Worm (Caenorhabditis elegans): Measurements from ENCODE around the gene F13A7.12.

F13A7.12 gene

DNA sequence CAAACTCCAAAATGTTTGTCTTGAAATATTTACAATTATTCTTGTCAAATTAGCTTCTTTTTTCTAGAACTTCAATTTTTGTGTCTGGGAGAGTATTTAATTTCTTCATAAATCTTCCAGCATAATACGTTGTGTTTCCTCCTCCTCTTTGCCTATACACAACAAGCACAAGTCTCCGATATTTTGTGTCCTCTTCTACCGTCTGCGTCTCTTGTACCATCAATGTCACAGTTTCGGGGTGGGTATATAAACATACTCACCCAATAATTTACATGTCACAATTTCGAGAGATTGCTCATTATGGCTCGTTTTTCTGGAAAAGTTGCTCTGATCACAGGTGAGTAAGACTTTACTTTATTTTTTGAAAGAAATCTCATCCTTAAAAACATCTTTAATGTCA is 41.7 kb downstream of the F13A7.12 start, which contains the start of gene F26D2.15:
Gene F26D2.15 (plus strand): TSS at position 301 of the 400 bp plus-strand sequence.
- TF ChIP-seq nhr-12 (tag; optimal IDR thresholded peaks at IDR 0.05) (no peak), nhr-77 (tag; optimal IDR thresholded peaks at IDR 0.05) (no peak), mml-1 (tag; optimal IDR thresholded peaks at IDR 0.05) (no peak), R02D3.7 (tag; optimal IDR thresholded peaks at IDR 0.05) (no peak), elt-2 (tag; optimal IDR thresholded peaks at IDR 0.05) (no peak), skn-1 (tag; optimal IDR thresholded peaks at IDR 0.05) (no peak), ceh-82 (tag; optimal IDR thresholded peaks at IDR 0.05) (no peak), pqm-1 (tag; optimal IDR thresholded peaks at IDR 0.05) (no peak), ceh-28 (tag; optimal IDR thresholded peaks at IDR 0.05) (no peak)

DNA sequence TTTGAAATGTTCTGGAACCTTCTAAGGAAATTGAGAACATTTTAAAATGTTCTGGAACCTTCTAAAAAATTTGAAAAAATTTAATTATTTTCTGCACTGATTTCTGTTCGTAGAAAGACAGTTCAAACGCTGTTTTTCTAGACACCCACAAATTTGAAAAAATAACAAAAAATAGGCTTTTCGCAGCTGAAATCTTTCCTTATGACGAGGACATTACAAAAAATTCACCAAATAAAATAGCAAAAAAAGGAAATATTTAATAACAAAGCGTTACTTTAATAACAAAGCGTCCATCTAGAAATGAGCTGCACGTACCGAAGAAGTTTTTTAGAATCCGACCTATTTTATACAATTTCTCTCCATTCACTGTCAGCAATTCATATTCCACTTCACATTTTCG is 47.8 kb downstream of the F13A7.12 start, which contains the start of gene srh-141:
Gene srh-141 (plus strand): TSS at position 301 of the 400 bp plus-strand sequence.
- no peak for TF ChIP-seq tbx-2 (tag; optimal IDR thresholded peaks at IDR 0.05)
- TF ChIP-seq nhr-28 (tag; optimal IDR thresholded peaks at IDR 0.05), result no peak
- no peak for TF ChIP-seq nhr-11 (tag; optimal IDR thresholded peaks at IDR 0.05)
- TF ChIP-seq sea-2 (GFP tag; optimal IDR thresholded peaks at IDR 0.05), result no peak
- TF ChIP-seq hmg-11 (tag; optimal IDR thresholded peaks at IDR 0.05), result no peak
- TF ChIP-seq skn-1 (tag; optimal IDR thresholded peaks at IDR 0.05), result no peak
- no peak for TF ChIP-seq fos-1 (tag; optimal IDR thresholded peaks at IDR 0.05)
- no peak for TF ChIP-seq fkh-10 (GFP tag; optimal IDR thresholded peaks at IDR 0.05)

DNA sequence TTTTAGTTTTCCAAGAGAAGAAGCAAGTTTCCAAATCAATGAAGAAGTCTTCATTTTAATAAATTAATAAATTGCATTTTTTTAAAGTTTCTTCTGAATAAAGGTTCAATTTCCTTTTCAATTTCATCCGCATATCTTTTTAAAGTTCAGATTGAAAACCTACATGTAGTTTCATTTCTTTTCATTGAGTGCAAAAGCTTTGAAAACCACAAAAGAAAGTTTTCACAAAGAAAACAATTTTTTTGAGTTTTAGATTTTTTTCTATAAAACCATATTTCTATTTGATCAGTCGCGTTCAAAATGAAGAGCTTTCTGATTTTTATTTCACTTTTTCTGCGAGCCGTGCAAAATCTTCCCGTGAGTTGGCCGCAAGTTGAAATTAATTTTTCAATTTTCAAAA is 49.8 kb downstream of the F13A7.12 start, which contains the start of gene T08G3.6:
Gene T08G3.6 (plus strand): TSS at position 301 of the 400 bp plus-strand sequence.
- TF ChIP-seq ceh-82 (tag; optimal IDR thresholded peaks at IDR 0.05) (no peak), lin-15B (tag; optimal IDR thresholded peaks at IDR 0.05) (no peak), eor-1 (tag; optimal IDR thresholded peaks at IDR 0.05) (no peak), nhr-67 (tag; optimal IDR thresholded peaks at IDR 0.05) (no peak), nhr-43 (tag; optimal IDR thresholded peaks at IDR 0.05; ENCODE audit: poor library complexity, severe bottlenecking) (no peak), elt-2 (tag; optimal IDR thresholded peaks at IDR 0.05) (no peak), lin-39 (tag; optimal IDR thresholded peaks at IDR 0.05) (no peak), R02D3.7 (tag; optimal IDR thresholded peaks at IDR 0.05) (no peak), nfya-1 (tag; optimal IDR thresholded peaks at IDR 0.05; ENCODE audit: insufficient read depth) (no peak), nhr-237 (tag; optimal IDR thresholded peaks at IDR 0.05) (no peak), hmg-11 (tag; optimal IDR thresholded peaks at IDR 0.05) (no peak), nhr-23 (tag; optimal IDR thresholded peaks at IDR 0.05) (no peak), unc-39 (tag; optimal IDR thresholded peaks at IDR 0.05) (no peak), nhr-11 (tag; optimal IDR thresholded peaks at IDR 0.05) (no peak), nhr-76 (tag; optimal IDR thresholded peaks at IDR 0.05) (no peak), skn-1 (tag; optimal IDR thresholded peaks at IDR 0.05) (no peak)

DNA sequence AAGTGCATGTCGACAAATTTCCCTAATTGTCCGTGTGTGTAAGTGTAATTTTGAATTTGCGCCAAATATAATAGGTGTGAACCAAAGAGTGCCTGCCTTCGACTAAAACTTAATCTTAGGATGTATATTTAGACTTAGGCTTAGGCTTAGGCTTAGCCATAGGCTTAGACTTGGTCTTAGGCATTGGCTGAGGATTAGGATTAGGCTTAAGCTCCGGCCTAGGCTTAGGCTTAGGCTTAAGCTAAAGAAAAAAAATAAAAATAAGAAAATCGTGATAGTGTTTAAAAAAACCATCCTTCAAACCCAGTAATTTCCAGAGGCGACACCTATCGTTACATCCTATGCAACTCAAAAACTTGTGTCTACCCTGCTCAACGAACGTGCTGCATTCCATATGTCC is 50.4 kb downstream of the F13A7.12 start:
- TF ChIP-seq unc-62 (GFP tag; optimal IDR thresholded peaks at IDR 0.05), result no peak
- no peak for TF ChIP-seq ceh-9 (tag; optimal IDR thresholded peaks at IDR 0.05)
- no peak for TF ChIP-seq ztf-4 (tag; optimal IDR thresholded peaks at IDR 0.05)
- TF ChIP-seq mml-1 (tag; optimal IDR thresholded peaks at IDR 0.05), result no peak
- no peak for TF ChIP-seq nhr-237 (tag; optimal IDR thresholded peaks at IDR 0.05)
- TF ChIP-seq egl-5 (tag; optimal IDR thresholded peaks at IDR 0.05), result no peak
- no peak for TF ChIP-seq fkh-2 (tag; optimal IDR thresholded peaks at IDR 0.05)
- TF ChIP-seq eor-1 (tag; optimal IDR thresholded peaks at IDR 0.05), result no peak
- TF ChIP-seq ama-1 (optimal IDR thresholded peaks at IDR 0.05), result no peak
- TF ChIP-seq nhr-43 (tag; optimal IDR thresholded peaks at IDR 0.05; ENCODE audit: poor library complexity, severe bottlenecking), result no peak

DNA sequence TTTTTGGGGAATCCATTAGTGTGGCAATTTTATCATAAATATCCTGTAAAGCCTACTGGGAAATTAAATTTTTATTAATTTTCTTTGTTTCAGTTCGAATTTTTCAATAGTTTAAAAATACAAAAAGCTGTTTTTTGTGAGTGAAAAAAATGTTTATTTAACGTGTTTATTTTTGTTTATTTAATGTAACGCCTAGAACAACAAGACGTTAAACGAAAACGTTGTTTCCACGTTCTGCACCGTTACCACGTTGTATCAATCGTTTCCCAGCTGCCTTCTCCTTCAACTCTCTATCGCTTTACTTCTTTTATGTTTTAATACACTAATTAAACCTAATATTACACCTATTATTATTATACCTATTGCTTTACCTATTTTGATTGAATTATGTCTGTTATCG is 51.9 kb downstream of the F13A7.12 start, which contains the start of gene T08G3.13:
Gene T08G3.13 (plus strand): TSS at position 301 of the 400 bp plus-strand sequence.
- TF ChIP-seq ceh-28 (tag; optimal IDR thresholded peaks at IDR 0.05) (no peak), eor-1 (tag; optimal IDR thresholded peaks at IDR 0.05) (no peak), fos-1 (tag; optimal IDR thresholded peaks at IDR 0.05) (no peak), lsy-12 (tag; optimal IDR thresholded peaks at IDR 0.05) (no peak), mdl-1 (tag; optimal IDR thresholded peaks at IDR 0.05) (no peak)
